Fruit fly (Drosophila melanogaster) ovary, adult (tissue): ENCODE data around the gene Dpck.

ENCODE experiments used
- CG17801 ChIP-seq: fragments of 200-800 bp; optimal IDR thresholded peaks from 2 replicates; lab custom pipeline; 2019; ENCODE audit warnings: missing biosample characterization, mild to moderate bottlenecking, missing genetic modification characterization, moderate library complexity; ENCODE audit not compliant: partially characterized antibody

Gene Dpck

dm6 chr3R:7075712-7076183 is 6.2 kb upstream of the Dpck start:
- TF ChIP-seq CG17801: peak; percentile 89

- peak; percentile 94 for TF ChIP-seq CG17801
These were observed 5.5 kb upstream of the Dpck start for dm6 chr3R:7076293-7076981.

- no peak for TF ChIP-seq CG17801
These were observed 2.3 kb upstream of the Dpck start for dm6 chr3R:7079718-7080117.

DNA sequence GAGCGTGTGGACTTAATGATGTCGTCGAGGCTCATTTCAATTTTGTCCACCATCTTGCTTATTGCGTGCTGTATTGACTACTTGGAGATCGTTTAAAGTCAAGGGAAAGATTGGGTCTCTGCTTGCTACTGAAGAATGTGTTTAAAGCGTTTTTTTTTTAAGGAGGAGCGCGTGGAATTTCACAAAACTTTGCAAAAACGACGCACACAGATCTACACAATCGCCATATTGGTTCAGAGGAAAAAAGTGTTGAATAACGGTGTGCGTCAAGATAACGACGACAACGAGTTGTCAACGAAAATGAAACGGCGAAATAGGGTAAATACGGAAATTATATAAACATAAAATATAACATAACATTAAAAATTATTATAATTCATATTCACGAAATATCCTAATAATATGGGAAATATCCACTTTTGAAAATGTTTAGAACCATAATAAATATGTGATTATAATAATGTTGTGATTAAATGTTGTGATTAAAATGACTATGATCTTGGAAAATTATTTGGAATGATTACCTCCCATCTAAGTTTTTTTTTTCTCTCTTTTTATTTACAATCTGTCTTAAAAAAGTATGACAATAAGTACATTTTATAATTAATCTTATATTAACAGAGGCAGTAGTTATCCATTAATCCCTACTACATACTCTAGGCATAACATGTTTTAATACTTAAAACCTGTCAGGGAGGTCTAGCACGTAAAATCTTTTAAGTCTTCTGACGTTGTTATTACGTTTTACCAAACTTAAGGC is 1.6 kb upstream of the Dpck start, which contains the start of gene Ref1:
Gene Ref1, minus strand, starts transcription at position 231 of the 760 bp plus-strand sequence.
- TF ChIP-seq CG17801: no peak

dm6 chr3R:7083750-7084149 is 1.8 kb downstream of the Dpck start:
- no peak for TF ChIP-seq CG17801

DNA sequence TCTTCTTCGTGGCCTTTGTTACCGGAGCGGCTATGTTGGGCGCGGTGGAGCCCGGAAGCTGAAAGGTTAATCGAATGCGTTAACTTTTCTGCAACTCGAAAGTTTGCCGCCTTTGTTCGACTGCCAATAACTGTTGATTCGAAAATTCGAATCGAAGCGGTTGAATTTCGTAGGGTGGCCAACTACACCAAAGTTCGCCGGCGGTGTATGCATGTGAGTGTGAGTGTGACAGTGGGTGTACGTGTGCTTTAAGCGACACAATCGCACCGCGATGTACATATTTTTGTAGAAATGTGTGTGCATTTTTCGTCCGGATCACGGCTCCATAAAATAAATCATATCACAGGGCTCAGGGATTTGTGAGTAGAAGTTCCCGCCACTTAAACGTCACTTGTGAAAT is 3.5 kb downstream of the Dpck start:
- TF ChIP-seq CG17801: no peak

DNA sequence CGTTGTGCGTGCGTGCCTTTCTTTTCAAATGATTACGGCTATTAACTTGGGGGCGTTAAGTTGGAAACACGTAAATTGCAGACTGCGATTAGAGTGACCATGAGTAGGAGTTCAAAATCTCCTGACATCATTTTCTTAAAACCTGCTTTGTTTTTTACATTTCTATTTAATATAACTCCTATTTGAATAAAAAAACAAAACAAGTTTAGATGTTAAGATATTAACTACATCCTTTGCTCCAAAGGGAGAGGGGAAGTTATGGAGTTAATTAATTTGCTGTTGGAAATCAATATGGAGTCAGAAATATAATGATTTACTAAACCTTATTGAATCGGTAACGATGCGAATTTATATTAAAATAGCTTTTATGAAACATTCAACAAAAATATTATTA is 4.0 kb downstream of the Dpck start, which contains the start of gene Tailor:
Gene Tailor, minus strand, starts transcription at position 101 of the 394 bp plus-strand sequence.
- TF ChIP-seq CG17801: no peak

DNA sequence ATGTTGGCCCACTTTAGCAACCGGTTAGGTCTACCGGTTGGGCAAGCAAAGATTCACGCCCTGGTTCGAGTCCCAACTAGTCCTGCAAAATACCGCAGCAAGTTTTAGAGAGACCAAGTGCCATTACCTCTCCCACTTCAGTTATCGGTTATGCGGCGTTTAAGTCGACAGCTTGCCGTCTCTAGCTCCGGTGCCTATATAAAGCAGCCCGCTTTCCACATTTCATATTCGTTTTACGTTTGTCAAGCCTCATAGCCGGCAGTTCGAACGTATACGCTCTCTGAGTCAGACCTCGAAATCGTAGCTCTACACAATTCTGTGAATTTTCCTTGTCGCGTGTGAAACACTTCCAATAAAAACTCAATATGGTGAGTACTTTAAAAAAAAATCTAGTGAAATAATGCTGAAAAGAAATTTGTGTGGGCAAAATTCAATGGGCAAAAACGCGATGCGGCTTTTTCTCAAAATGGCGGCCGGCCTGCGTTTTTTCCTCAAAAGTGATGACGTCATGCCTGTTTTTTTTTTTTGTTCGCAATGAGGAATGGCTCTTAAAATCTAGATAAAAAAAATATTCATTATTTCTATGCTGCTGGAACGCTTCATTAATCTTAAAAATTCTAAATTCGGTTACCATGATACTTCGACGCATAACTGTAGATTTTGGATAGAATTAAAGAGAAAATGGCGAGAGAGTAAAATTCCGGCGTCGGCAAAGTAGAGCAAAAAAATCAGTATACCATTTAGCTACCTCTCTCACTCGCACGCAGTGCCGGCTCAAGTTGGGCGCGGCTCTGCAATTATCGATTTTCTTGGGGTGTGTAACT is 4.6 kb downstream of the Dpck start, which contains the start of gene alphaTub84B:
Gene alphaTub84B, plus strand, starts transcription at position 223 of the 824 bp plus-strand sequence.
- peak; percentile 61 for TF ChIP-seq CG17801

DNA sequence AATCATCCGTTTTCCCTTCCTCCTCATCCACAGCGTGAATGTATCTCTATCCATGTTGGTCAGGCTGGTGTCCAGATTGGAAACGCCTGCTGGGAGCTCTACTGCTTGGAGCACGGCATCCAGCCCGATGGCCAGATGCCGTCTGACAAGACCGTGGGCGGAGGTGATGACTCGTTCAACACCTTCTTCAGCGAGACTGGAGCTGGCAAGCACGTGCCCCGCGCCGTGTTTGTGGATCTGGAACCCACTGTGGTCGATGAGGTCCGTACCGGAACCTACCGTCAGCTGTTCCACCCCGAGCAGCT is 5.2 kb downstream of the Dpck start:
- no peak for TF ChIP-seq CG17801

- TF ChIP-seq CG17801: no peak
These were observed 5.9 kb downstream of the Dpck start for dm6 chr3R:7087904-7088303.

dm6 chr3R:7088837-7089361 is 6.9 kb downstream of the Dpck start:
- no peak for TF ChIP-seq CG17801

- TF ChIP-seq CG17801: no peak
These were observed 7.7 kb downstream of the Dpck start for dm6 chr3R:7089522-7090336.

DNA sequence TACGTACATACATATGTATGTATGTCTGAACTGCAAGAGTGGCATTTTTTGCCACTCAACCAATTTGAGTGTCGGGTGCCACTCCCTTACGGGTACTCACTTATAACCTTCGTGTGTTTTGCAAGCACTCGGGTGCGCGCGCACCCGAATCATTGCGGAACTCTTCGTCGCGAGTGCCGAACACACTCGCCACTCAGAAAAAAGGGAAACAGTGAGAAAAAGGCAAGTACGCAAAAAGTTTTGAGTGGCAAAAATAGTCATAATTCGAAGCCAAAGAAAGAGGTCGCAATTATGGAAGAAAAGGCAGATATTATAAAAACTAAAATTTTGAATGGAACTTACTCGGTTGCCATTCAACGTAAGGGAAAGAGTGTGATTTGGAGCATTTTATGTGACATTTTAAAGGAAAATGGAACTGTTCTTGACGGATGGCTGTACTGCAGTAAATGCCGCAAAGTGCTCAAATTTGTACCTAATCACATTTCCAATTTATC is 8.4 kb downstream of the Dpck start:
- TF ChIP-seq CG17801: no peak

dm6 chr3R:7091904-7092303 is 9.9 kb downstream of the Dpck start:
- TF ChIP-seq CG17801: no peak

DNA sequence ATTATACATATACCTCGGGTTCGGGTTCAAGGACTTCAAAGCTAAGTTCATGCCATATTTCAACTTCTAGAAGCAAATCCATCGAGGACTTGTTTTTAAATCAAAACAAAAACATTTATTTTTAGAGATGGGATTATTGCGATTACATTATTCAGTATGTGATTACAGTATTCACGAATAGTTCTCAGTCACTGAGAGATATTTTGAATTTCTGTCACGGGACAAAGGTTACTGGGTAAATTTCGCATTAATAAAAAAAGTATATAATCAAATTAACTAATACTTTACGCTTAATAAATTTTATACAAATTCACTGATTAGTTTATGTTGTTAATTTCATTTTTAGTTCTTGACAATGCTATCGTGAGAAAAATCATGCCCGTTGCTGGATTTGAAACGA is 11.6 kb downstream of the Dpck start:
- TF ChIP-seq CG17801: peak; percentile 42

dm6 chr3R:7094368-7094767 is 12.4 kb downstream of the Dpck start:
- no peak for TF ChIP-seq CG17801
